Worm (Caenorhabditis elegans) whole organism, early embryonic: ENCODE measurements around the gene srw-16.

Source experiments
- aly-1 ChIP-seq: sonication (generic microtip); optimal IDR thresholded peaks from 2 replicates; lab custom pipeline; 2016; ENCODE audit warnings: missing genetic modification characterization, missing compliant biosample characterization
- ama-1 ChIP-seq: fragments of 150-350 bp; optimal IDR thresholded peaks from 2 replicates; lab custom pipeline; 2014
- ceh-13 ChIP-seq: fragments of 200-800 bp; sonication (Bioruptor generic); optimal IDR thresholded peaks from 2 replicates; lab custom pipeline; 2018; ENCODE audit warnings: mild to moderate bottlenecking, missing genetic modification characterization, missing compliant biosample characterization
- flt-1 ChIP-seq: fragments of 200-800 bp; sonication (Bioruptor generic); IDR thresholded peaks from 2 replicates; pipeline ENCODE4 v1.3.6; 2022; ENCODE audit warnings: missing genetic modification characterization, missing compliant biosample characterization
- hmg-4 ChIP-seq: fragments of 200-800 bp; sonication (Bioruptor generic); optimal IDR thresholded peaks from 2 replicates; lab custom pipeline; 2018; ENCODE audit warnings: mild to moderate bottlenecking, missing genetic modification characterization, missing compliant biosample characterization
- hnd-1 ChIP-seq: sonication (generic microtip); optimal IDR thresholded peaks from 2 replicates; lab custom pipeline; 2016; ENCODE audit warnings: missing genetic modification characterization, missing compliant biosample characterization
- sea-1 ChIP-seq: fragments of 200-800 bp; sonication (Bioruptor generic); conservative IDR thresholded peaks from 2 replicates; pipeline ENCODE4 v1.3.6; 2022; ENCODE audit warnings: missing genetic modification characterization, missing compliant biosample characterization
- tbx-11 ChIP-seq: fragments of 200-800 bp; sonication (Bioruptor generic); IDR thresholded peaks from 2 replicates; pipeline ENCODE4 v1.3.6; 2022; ENCODE audit warnings: missing genetic modification characterization, missing compliant biosample characterization
- tra-4 ChIP-seq: sonication (generic microtip); optimal IDR thresholded peaks from 2 replicates; lab custom pipeline; 2017; ENCODE audit warnings: missing genetic modification characterization, missing compliant biosample characterization

ce11 chrV:15240215-15240614 lies 34.4 kb downstream of the srw-16 start, which contains the start of gene srw-11:
- TF ChIP-seq tra-4 (tag; lab: Kevin White, UChicago) = no peak
- no peak for TF ChIP-seq ama-1 (lab: Kevin White, UChicago)
- no peak for TF ChIP-seq flt-1 (GFP tag; lab: Robert Waterston, UW)
- TF ChIP-seq sea-1 = no peak
- no peak for TF ChIP-seq hnd-1
- no peak for TF ChIP-seq tbx-11 (GFP tag; lab: Robert Waterston, UW)
- no peak for TF ChIP-seq ceh-13 (GFP tag; lab: Kevin White, UChicago)
- TF ChIP-seq aly-1 (tag; lab: Kevin White, UChicago) = no peak
- no peak for TF ChIP-seq hmg-4
